Worm (Caenorhabditis elegans): ENCODE results near the gene ppm-1.G.

Gene ppm-1.G

DNA sequence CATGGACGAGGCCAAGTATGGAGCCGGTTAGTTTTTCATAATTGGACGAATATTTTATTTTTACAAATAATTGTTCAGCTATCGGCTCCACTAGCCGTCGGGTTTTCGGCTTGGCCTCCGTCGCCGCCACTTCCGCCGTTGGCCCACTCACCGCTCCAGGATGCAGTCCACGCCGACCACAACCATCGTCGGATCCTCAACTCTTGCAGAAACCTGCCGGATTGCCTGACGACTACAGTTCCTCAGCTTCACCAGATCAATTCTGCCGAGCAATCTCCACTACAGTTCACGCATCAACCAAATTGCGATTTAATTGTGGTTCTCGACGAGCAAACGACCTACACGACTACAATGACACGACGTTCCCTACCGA, 50.9 kb downstream of the ppm-1.G start:
- TF ChIP-seq aly-1 (tag; optimal IDR thresholded peaks at IDR 0.05) = no peak
- no peak for TF ChIP-seq ets-7 (tag; optimal IDR thresholded peaks at IDR 0.05)
- TF ChIP-seq ceh-36 (tag; optimal IDR thresholded peaks at IDR 0.05) = no peak
- TF ChIP-seq hnd-1 (tag; optimal IDR thresholded peaks at IDR 0.05) = no peak
- TF ChIP-seq hmbx-1 (tag; optimal IDR thresholded peaks at IDR 0.05) = no peak
- TF ChIP-seq tbx-11 (GFP tag; IDR thresholded peaks at IDR 0.05) = 0 out of 2 replicates have a peak, but pooled peaks have one; percentile 11
- TF ChIP-seq tbx-37 (GFP tag; conservative IDR thresholded peaks at IDR 0.05) = no peak
- TF ChIP-seq sea-1 (GFP tag; conservative IDR thresholded peaks at IDR 0.05) = no peak
- no peak for TF ChIP-seq tra-4 (tag; optimal IDR thresholded peaks at IDR 0.05)
- TF ChIP-seq scrt-1 (GFP tag; IDR thresholded peaks at IDR 0.05) = no peak
- no peak for TF ChIP-seq flt-1 (GFP tag; IDR thresholded peaks at IDR 0.05)
- TF ChIP-seq ceh-13 (GFP tag; optimal IDR thresholded peaks at IDR 0.05) = no peak
- no peak for TF ChIP-seq F13C5.2 (tag; optimal IDR thresholded peaks at IDR 0.05)
- peak; percentile 18 for TF ChIP-seq hmg-4 (GFP tag; optimal IDR thresholded peaks at IDR 0.05)

DNA sequence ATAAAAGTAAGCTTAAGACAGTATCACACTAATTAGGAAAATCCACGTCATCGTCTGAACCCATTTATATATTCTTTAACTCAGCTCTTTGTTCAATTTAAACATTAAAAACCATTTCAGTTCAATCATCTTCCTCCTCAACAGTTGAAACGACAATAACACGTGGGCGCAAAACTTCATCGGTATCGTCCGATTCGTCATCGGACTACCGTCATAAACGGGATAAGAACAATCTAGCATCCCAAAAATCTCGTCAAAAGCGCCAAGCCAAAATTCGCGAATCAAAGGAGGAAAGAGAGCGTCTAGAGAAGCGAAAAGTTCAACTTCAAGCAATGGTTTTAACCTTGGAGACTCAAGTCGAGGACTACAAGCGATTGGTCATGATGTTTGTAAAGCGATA, 51.7 kb downstream of the ppm-1.G start:
- no peak for TF ChIP-seq pes-1 (GFP tag; IDR thresholded peaks at IDR 0.05)
- TF ChIP-seq scrt-1 (GFP tag; IDR thresholded peaks at IDR 0.05) = no peak
- TF ChIP-seq hmg-4 (GFP tag; optimal IDR thresholded peaks at IDR 0.05) = no peak
- TF ChIP-seq tra-4 (tag; optimal IDR thresholded peaks at IDR 0.05) = no peak
- TF ChIP-seq aly-1 (tag; optimal IDR thresholded peaks at IDR 0.05) = no peak
- TF ChIP-seq hmbx-1 (tag; optimal IDR thresholded peaks at IDR 0.05) = no peak
- no peak for TF ChIP-seq F13C5.2 (tag; optimal IDR thresholded peaks at IDR 0.05)
- no peak for TF ChIP-seq ama-1 (optimal IDR thresholded peaks at IDR 0.05)
- TF ChIP-seq flt-1 (GFP tag; IDR thresholded peaks at IDR 0.05) = no peak
- no peak for TF ChIP-seq sea-1 (GFP tag; conservative IDR thresholded peaks at IDR 0.05)
- no peak for TF ChIP-seq ceh-13 (GFP tag; optimal IDR thresholded peaks at IDR 0.05)
- no peak for TF ChIP-seq B0310.2 (tag; optimal IDR thresholded peaks at IDR 0.05)
- TF ChIP-seq hnd-1 (tag; optimal IDR thresholded peaks at IDR 0.05) = no peak
- no peak for TF ChIP-seq ets-7 (tag; optimal IDR thresholded peaks at IDR 0.05)
- no peak for TF ChIP-seq ceh-36 (tag; optimal IDR thresholded peaks at IDR 0.05)
- no peak for TF ChIP-seq tbx-37 (GFP tag; conservative IDR thresholded peaks at IDR 0.05)
- no peak for TF ChIP-seq tbx-11 (GFP tag; IDR thresholded peaks at IDR 0.05)

All from whole organism, early embryonic.